Fruit fly (Drosophila melanogaster) whole organism, wandering third instar larva: ENCODE data around the gene Acph-1.

Source experiments
- Abd-B ChIP-seq: fragments of >200 bp; optimal IDR thresholded peaks from 2 replicates; lab custom pipeline; 2017; ENCODE audit warnings: missing biosample characterization, missing genetic modification characterization
- CG32264 ChIP-seq: fragments of 200-800 bp; sonication (Bioruptor generic); optimal IDR thresholded peaks from 2 replicates; lab custom pipeline; 2016; ENCODE audit warnings: missing biosample characterization, missing genetic modification characterization
- CG9705 ChIP-seq: fragments of 200-800 bp; sonication (Bioruptor generic); optimal IDR thresholded peaks from 2 replicates; lab custom pipeline; 2018; ENCODE audit warnings: missing biosample characterization, mild to moderate bottlenecking, missing genetic modification characterization
- CrebA ChIP-seq: fragments of 200-800 bp; sonication (Bioruptor generic); optimal IDR thresholded peaks from 2 replicates; lab custom pipeline; 2016; ENCODE audit warnings: missing biosample characterization, mild to moderate bottlenecking, missing genetic modification characterization, borderline replicate concordance
- Dfd ChIP-seq: fragments of >200 bp; optimal IDR thresholded peaks from 2 replicates; lab custom pipeline; 2017; ENCODE audit warnings: missing biosample characterization, missing genetic modification characterization
- Dif ChIP-seq: fragments of 200-275, 200-300 bp; sonication (Bioruptor generic); optimal IDR thresholded peaks from 2 replicates; lab custom pipeline; 2018; ENCODE audit warnings: missing biosample characterization, missing genetic modification characterization; ENCODE audit not compliant: partially characterized antibody
- GATAd ChIP-seq: sonication (Bioruptor generic); optimal IDR thresholded peaks from 2 replicates; lab custom pipeline; 2016; ENCODE audit warnings: missing biosample characterization, missing genetic modification characterization
- HLH106 ChIP-seq: fragments of 200-800 bp; optimal IDR thresholded peaks from 3 replicates; lab custom pipeline; 2019; ENCODE audit warnings: missing biosample characterization, mild to moderate bottlenecking, missing genetic modification characterization, moderate library complexity
- Hnf4 ChIP-seq: fragments of 200-800 bp; sonication (Bioruptor generic); optimal IDR thresholded peaks from 2 replicates; lab custom pipeline; 2016; ENCODE audit warnings: missing biosample characterization, mild to moderate bottlenecking, missing genetic modification characterization
- Hr78 ChIP-seq: fragments of >200 bp; optimal IDR thresholded peaks from 2 replicates; lab custom pipeline; 2017; ENCODE audit warnings: missing biosample characterization, missing genetic modification characterization
- Hr83 ChIP-seq: fragments of 200-300 bp; sonication (Bioruptor generic); optimal IDR thresholded peaks from 2 replicates; lab custom pipeline; 2016; ENCODE audit warnings: missing biosample characterization, mild to moderate bottlenecking, missing genetic modification characterization, moderate library complexity; ENCODE audit not compliant: poor library complexity, severe bottlenecking
- Jra ChIP-seq: sonication (Bioruptor generic); optimal IDR thresholded peaks from 2 replicates; lab custom pipeline; 2016; ENCODE audit warnings: missing biosample characterization, missing genetic modification characterization
- Mio ChIP-seq: sonication (Bioruptor generic); optimal IDR thresholded peaks from 2 replicates; lab custom pipeline; 2016; ENCODE audit warnings: missing biosample characterization, missing genetic modification characterization
- Myc ChIP-seq: fragments of >200 bp; optimal IDR thresholded peaks from 2 replicates; lab custom pipeline; 2017
- N ChIP-seq: fragments of >200 bp; optimal IDR thresholded peaks from 2 replicates; lab custom pipeline; 2018; ENCODE audit warnings: missing biosample characterization, missing external identifiers, missing genetic modification characterization
- OdsH ChIP-seq: fragments of 200-800 bp; sonication (Bioruptor generic); optimal IDR thresholded peaks from 2 replicates; lab custom pipeline; 2016; ENCODE audit warnings: missing biosample characterization, mild to moderate bottlenecking, missing genetic modification characterization
- Rel ChIP-seq, 2 experiments: fragments of 200-800 bp; sonication (Bioruptor generic) in 1 of 2; optimal IDR thresholded peaks; 2 replicates in 1 of 2; 3 replicates in 1 of 2; lab custom pipeline; 2016 to 2019; ENCODE audit warnings: mild to moderate bottlenecking in 2 of 2, missing biosample characterization in 2 of 2, missing genetic modification characterization in 2 of 2, moderate library complexity in 1 of 2
- Sp1 ChIP-seq: fragments of 200-800 bp; sonication (Bioruptor generic); optimal IDR thresholded peaks from 3 replicates; lab custom pipeline; 2019; ENCODE audit warnings: missing biosample characterization, mild to moderate bottlenecking, missing genetic modification characterization, moderate library complexity
- Vsx2 ChIP-seq: fragments of 200-300, 225-300 bp; sonication (Bioruptor generic); optimal IDR thresholded peaks from 2 replicates; lab custom pipeline; 2018; ENCODE audit warnings: missing biosample characterization, missing genetic modification characterization; ENCODE audit not compliant: partially characterized antibody
- br ChIP-seq: fragments of 200-800 bp; sonication (Bioruptor generic); optimal IDR thresholded peaks from 2 replicates; lab custom pipeline; 2016; ENCODE audit warnings: missing biosample characterization, missing genetic modification characterization
- brk ChIP-seq: fragments of 200-800 bp; sonication (Bioruptor generic); optimal IDR thresholded peaks from 2 replicates; lab custom pipeline; 2016; ENCODE audit warnings: missing biosample characterization, mild to moderate bottlenecking, missing genetic modification characterization
- dl ChIP-seq, 2 experiments: fragments of 175-275, 200-275 bp in 1 of 2; fragments of 200-275 bp in 1 of 2; sonication (Bioruptor generic); optimal IDR thresholded peaks; lab custom pipeline; 2018; ENCODE audit warnings: mild to moderate bottlenecking in 2 of 2, missing biosample characterization in 2 of 2, missing genetic modification characterization in 2 of 2, moderate library complexity in 2 of 2; ENCODE audit not compliant: partially characterized antibody in 2 of 2, insufficient read depth in 1 of 2
- dmrt93B ChIP-seq: fragments of 200-800 bp; sonication (Bioruptor generic); optimal IDR thresholded peaks from 2 replicates; lab custom pipeline; 2018; ENCODE audit warnings: missing biosample characterization, mild to moderate bottlenecking, missing genetic modification characterization
- dsf ChIP-seq: sonication (Bioruptor generic); optimal IDR thresholded peaks from 2 replicates; lab custom pipeline; 2016; ENCODE audit warnings: missing biosample characterization, missing genetic modification characterization, borderline replicate concordance
- ey ChIP-seq: fragments of 200-800 bp; sonication (Bioruptor generic); optimal IDR thresholded peaks from 2 replicates; lab custom pipeline; 2016; ENCODE audit warnings: missing biosample characterization, missing genetic modification characterization
- foxo ChIP-seq, 2 experiments: fragments of 200-800 bp; sonication (Bioruptor generic); optimal IDR thresholded peaks; 2 replicates in 1 of 2; 3 replicates in 1 of 2; lab custom pipeline; 2016 to 2017; ENCODE audit warnings: missing biosample characterization in 2 of 2, missing genetic modification characterization in 2 of 2
- fru ChIP-seq: fragments of 200-800 bp; sonication (Bioruptor generic); optimal IDR thresholded peaks from 3 replicates; lab custom pipeline; 2016; ENCODE audit warnings: missing biosample characterization, mild to moderate bottlenecking, missing genetic modification characterization
- h ChIP-seq: fragments of 200-800 bp; sonication (Bioruptor generic); optimal IDR thresholded peaks from 3 replicates; lab custom pipeline; 2016; ENCODE audit warnings: missing biosample characterization, mild to moderate bottlenecking, missing genetic modification characterization
- jim ChIP-seq: fragments of 175-275, 200-325 bp; sonication (Bioruptor generic); optimal IDR thresholded peaks from 2 replicates; lab custom pipeline; 2016; ENCODE audit warnings: missing biosample characterization, mild to moderate bottlenecking, missing genetic modification characterization
- lola ChIP-seq: fragments of >200 bp; optimal IDR thresholded peaks from 2 replicates; lab custom pipeline; 2017; ENCODE audit warnings: missing biosample characterization, missing genetic modification characterization
- pan ChIP-seq: fragments of >200 bp; optimal IDR thresholded peaks from 2 replicates; lab custom pipeline; 2017
- psq ChIP-seq: fragments of 200-800 bp; sonication (Bioruptor generic); optimal IDR thresholded peaks from 3 replicates; lab custom pipeline; 2017; ENCODE audit warnings: missing biosample characterization, mild to moderate bottlenecking, missing genetic modification characterization, moderate library complexity
- rgr ChIP-seq: fragments of 200-800 bp; sonication (Bioruptor generic); optimal IDR thresholded peaks from 3 replicates; lab custom pipeline; 2016; ENCODE audit warnings: missing biosample characterization, mild to moderate bottlenecking, missing genetic modification characterization
- sage ChIP-seq: fragments of 200-800 bp; sonication (Bioruptor generic); optimal IDR thresholded peaks from 2 replicates; lab custom pipeline; 2016; ENCODE audit warnings: missing biosample characterization, mild to moderate bottlenecking, missing genetic modification characterization
- sv ChIP-seq: fragments of 200-800 bp; sonication (Bioruptor generic); optimal IDR thresholded peaks from 3 replicates; lab custom pipeline; 2016; ENCODE audit warnings: missing biosample characterization, missing genetic modification characterization
- tai ChIP-seq: sonication (Bioruptor generic); optimal IDR thresholded peaks from 2 replicates; lab custom pipeline; 2016; ENCODE audit warnings: missing biosample characterization, missing genetic modification characterization
- usp ChIP-seq: fragments of >200 bp; optimal IDR thresholded peaks from 2 replicates; lab custom pipeline; 2017; ENCODE audit warnings: missing biosample characterization, missing genetic modification characterization
- woc ChIP-seq: sonication (Bioruptor generic); optimal IDR thresholded peaks from 2 replicates; lab custom pipeline; 2016; ENCODE audit warnings: missing biosample characterization, mild to moderate bottlenecking, missing genetic modification characterization

Gene Acph-1

dm6 chr3R:29983073-29983544 lies 10.1 kb downstream of the Acph-1 start, which contains the start of gene CG7896 (continued):
- no peak for TF ChIP-seq sv (GFP tag; lab: Kevin White, UChicago)
- peak; percentile 94 for TF ChIP-seq h (GFP tag; lab: Kevin White, UChicago)
- peak; percentile 62 for TF ChIP-seq Hr83

- TF ChIP-seq ey (GFP tag; lab: Kevin White, UChicago) = peak; percentile 19
- no peak for TF ChIP-seq Hr83
- no peak for TF ChIP-seq N (GFP tag; lab: Kevin White, UChicago)
- no peak for TF ChIP-seq CG9705 (GFP tag; lab: Kevin White, UChicago)
- no peak for TF ChIP-seq sage
- peak; percentile 14 for TF ChIP-seq rgr (GFP tag; lab: Kevin White, UChicago)
- peak; percentile 18 for TF ChIP-seq h (GFP tag; lab: Kevin White, UChicago)
- TF ChIP-seq Hnf4 = no peak
- no peak for TF ChIP-seq Vsx2
- TF ChIP-seq, all 38 proteins: peak for 3
Observed at dm6 chr3R:29982027-29982426, 11.2 kb downstream of the Acph-1 start.

- TF ChIP-seq h (GFP tag; lab: Kevin White, UChicago) = peak; percentile 9
- TF ChIP-seq CG9705 (GFP tag; lab: Kevin White, UChicago) = no peak
Observed at dm6 chr3R:29981479-29981878, 11.7 kb downstream of the Acph-1 start.

- TF ChIP-seq Myc (lab: Kevin White, UChicago) = no peak
- no peak for TF ChIP-seq tai (GFP tag; lab: Kevin White, UChicago)
- no peak for TF ChIP-seq CG32264 (GFP tag; lab: Kevin White, UChicago)
- TF ChIP-seq pan (lab: Kevin White, UChicago) = no peak
- TF ChIP-seq Hr78 = no peak
- peak; percentile 32 for TF ChIP-seq br (GFP tag; lab: Kevin White, UChicago)
- TF ChIP-seq ey (GFP tag; lab: Kevin White, UChicago) = peak; percentile 39
- TF ChIP-seq fru (GFP tag; lab: Kevin White, UChicago) = peak; percentile 48
- TF ChIP-seq Jra (GFP tag; lab: Kevin White, UChicago) = no peak
- TF ChIP-seq Sp1 = peak; percentile 32
- no peak for TF ChIP-seq Hr83
- TF ChIP-seq CrebA (GFP tag; lab: Kevin White, UChicago) = no peak
- TF ChIP-seq usp = no peak
- no peak for TF ChIP-seq Dfd (GFP tag; lab: Kevin White, UChicago)
- TF ChIP-seq brk (GFP tag; lab: Kevin White, UChicago) = no peak
- TF ChIP-seq foxo (GFP tag; optimal IDR thresholded peaks at IDR 0.05; lab: Kevin White, UChicago) = peak in 1 of 2 experiments; percentile 40
- no peak for TF ChIP-seq Vsx2
- no peak for TF ChIP-seq Dif (GFP tag; lab: Kevin White, UChicago)
- TF ChIP-seq dl (GFP tag; optimal IDR thresholded peaks at IDR 0.05; lab: Kevin White, UChicago; ENCODE audit: insufficient read depth in 1 of 2, partially characterized antibody in 2 of 2) = no peak
- no peak for TF ChIP-seq sage
- no peak for TF ChIP-seq dsf (GFP tag; lab: Kevin White, UChicago)
- TF ChIP-seq h (GFP tag; lab: Kevin White, UChicago) = peak; percentile 46
- TF ChIP-seq sv (GFP tag; lab: Kevin White, UChicago) = no peak
- no peak for TF ChIP-seq woc
- TF ChIP-seq CG9705 (GFP tag; lab: Kevin White, UChicago) = no peak
- peak; percentile 32 for TF ChIP-seq rgr (GFP tag; lab: Kevin White, UChicago)
- TF ChIP-seq Mio = no peak
- peak; percentile 49 for TF ChIP-seq HLH106 (tag; lab: Kevin White, UChicago)
- TF ChIP-seq Rel (GFP tag; optimal IDR thresholded peaks at IDR 0.05; lab: Kevin White, UChicago) = no peak
- no peak for TF ChIP-seq Rel (tag; optimal IDR thresholded peaks at IDR 0.05; lab: Kevin White, UChicago)
- no peak for TF ChIP-seq jim (GFP tag; lab: Kevin White, UChicago)
- TF ChIP-seq Abd-B (GFP tag; lab: Kevin White, UChicago) = no peak
- no peak for TF ChIP-seq psq (GFP tag; lab: Kevin White, UChicago)
- no peak for TF ChIP-seq GATAd (GFP tag; lab: Kevin White, UChicago)
- TF ChIP-seq OdsH = peak; percentile 24
- no peak for TF ChIP-seq dmrt93B (GFP tag; lab: Kevin White, UChicago)
- TF ChIP-seq Hnf4 = no peak
- no peak for TF ChIP-seq lola (GFP tag; lab: Kevin White, UChicago)
- TF ChIP-seq N (GFP tag; lab: Kevin White, UChicago) = no peak
Observed at dm6 chr3R:29978595-29978994, 14.6 kb downstream of the Acph-1 start.
